Worm (Caenorhabditis elegans): ENCODE results near the gene Y37D8A.29.

Gene Y37D8A.29

ce11 chrIII:12851034-12851433 lies 40.4 kb downstream of the Y37D8A.29 start:
- no peak for TF ChIP-seq mls-2 (tag; optimal IDR thresholded peaks at IDR 0.05)
- no peak for TF ChIP-seq nhr-12 (tag; optimal IDR thresholded peaks at IDR 0.05)
- TF ChIP-seq lin-13 (tag; optimal IDR thresholded peaks at IDR 0.05) = no peak
- TF ChIP-seq ceh-83 (GFP tag; optimal IDR thresholded peaks at IDR 0.05) = no peak
- no peak for TF ChIP-seq ces-1 (GFP tag; optimal IDR thresholded peaks at IDR 0.05)
- no peak for TF ChIP-seq snpc-4 (tag; optimal IDR thresholded peaks at IDR 0.05)
- no peak for TF ChIP-seq ceh-43 (GFP tag; optimal IDR thresholded peaks at IDR 0.05)
- TF ChIP-seq bed-3 (GFP tag; optimal IDR thresholded peaks at IDR 0.05) = no peak
- peak; percentile 34 for TF ChIP-seq blmp-1 (tag; optimal IDR thresholded peaks at IDR 0.05)
- TF ChIP-seq sptf-1 (tag; optimal IDR thresholded peaks at IDR 0.05) = no peak
- TF ChIP-seq zip-8 (tag; optimal IDR thresholded peaks at IDR 0.05) = no peak
- no peak for TF ChIP-seq tbx-8 (GFP tag; optimal IDR thresholded peaks at IDR 0.05)
- TF ChIP-seq lin-32 (GFP tag; optimal IDR thresholded peaks at IDR 0.05) = no peak
- no peak for TF ChIP-seq nhr-28 (tag; optimal IDR thresholded peaks at IDR 0.05)
- peak; percentile 61 for TF ChIP-seq nhr-237 (tag; optimal IDR thresholded peaks at IDR 0.05)
- no peak for TF ChIP-seq mab-5 (tag; optimal IDR thresholded peaks at IDR 0.05)
- TF ChIP-seq mep-1 (tag; optimal IDR thresholded peaks at IDR 0.05) = no peak
- no peak for TF ChIP-seq nhr-76 (tag; optimal IDR thresholded peaks at IDR 0.05)
- TF ChIP-seq ceh-39 (tag; optimal IDR thresholded peaks at IDR 0.05) = no peak
- TF ChIP-seq hlh-1 (tag; optimal IDR thresholded peaks at IDR 0.05) = no peak
- no peak for TF ChIP-seq lsy-2 (tag; optimal IDR thresholded peaks at IDR 0.05)
- TF ChIP-seq M03D4.4 (tag; optimal IDR thresholded peaks at IDR 0.05) = no peak
- TF ChIP-seq pha-4 (tag; optimal IDR thresholded peaks at IDR 0.05) = no peak
- TF ChIP-seq sem-2 (GFP tag; optimal IDR thresholded peaks at IDR 0.05) = no peak
- TF ChIP-seq cnd-1 (tag; optimal IDR thresholded peaks at IDR 0.05) = no peak
- peak; percentile 36 for TF ChIP-seq unc-62 (GFP tag; optimal IDR thresholded peaks at IDR 0.05)
- TF ChIP-seq unc-39 (tag; optimal IDR thresholded peaks at IDR 0.05) = no peak
- TF ChIP-seq ztf-11 (tag; optimal IDR thresholded peaks at IDR 0.05) = no peak
- no peak for TF ChIP-seq nhr-2 (tag; optimal IDR thresholded peaks at IDR 0.05)
- TF ChIP-seq elt-3 (tag; optimal IDR thresholded peaks at IDR 0.05) = peak; percentile 15
- no peak for TF ChIP-seq ham-2 (GFP tag; optimal IDR thresholded peaks at IDR 0.05)

DNA sequence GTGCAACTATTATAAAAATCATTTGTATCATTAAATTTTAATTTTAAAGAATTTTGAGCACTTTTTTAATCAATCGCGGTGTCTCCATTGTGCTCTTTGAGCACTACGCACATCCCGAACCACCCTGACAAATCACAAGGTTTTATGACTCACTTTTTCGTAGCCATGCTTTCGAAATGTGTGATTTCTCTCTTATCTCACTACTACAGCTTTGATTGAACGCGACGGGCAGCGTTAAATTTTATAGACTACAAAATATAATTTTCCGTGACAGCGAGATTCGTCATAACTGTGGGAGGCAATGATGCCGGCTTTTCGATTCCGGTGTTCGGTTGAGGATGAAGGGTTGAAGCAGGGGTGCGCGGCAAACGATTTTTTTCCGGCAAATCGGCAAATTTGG lies 41.8 kb downstream of the Y37D8A.29 start:
- no peak for TF ChIP-seq tbx-8 (GFP tag; optimal IDR thresholded peaks at IDR 0.05)

ce11 chrIII:12848981-12849589 lies 42.4 kb downstream of the Y37D8A.29 start:
- TF ChIP-seq unc-39 (tag; optimal IDR thresholded peaks at IDR 0.05) = no peak
- no peak for TF ChIP-seq sptf-1 (tag; optimal IDR thresholded peaks at IDR 0.05)
- TF ChIP-seq unc-62 (GFP tag; optimal IDR thresholded peaks at IDR 0.05) = no peak
- TF ChIP-seq nhr-237 (tag; optimal IDR thresholded peaks at IDR 0.05) = no peak
- TF ChIP-seq elt-3 (tag; optimal IDR thresholded peaks at IDR 0.05) = no peak
- TF ChIP-seq pha-4 (tag; optimal IDR thresholded peaks at IDR 0.05) = no peak
- TF ChIP-seq ham-2 (GFP tag; optimal IDR thresholded peaks at IDR 0.05) = no peak
- TF ChIP-seq elt-1 (tag; optimal IDR thresholded peaks at IDR 0.05; ENCODE audit: borderline replicate concordance, insufficient read depth) = no peak
- TF ChIP-seq drap-1 (GFP tag; optimal IDR thresholded peaks at IDR 0.05) = no peak
- TF ChIP-seq cnd-1 (tag; optimal IDR thresholded peaks at IDR 0.05) = no peak
- TF ChIP-seq zip-8 (tag; optimal IDR thresholded peaks at IDR 0.05) = no peak
- no peak for TF ChIP-seq ztf-11 (tag; optimal IDR thresholded peaks at IDR 0.05)
- no peak for TF ChIP-seq nhr-76 (tag; optimal IDR thresholded peaks at IDR 0.05)

ce11 chrIII:12847623-12848022 lies 43.9 kb downstream of the Y37D8A.29 start:
- TF ChIP-seq nhr-28 (tag; optimal IDR thresholded peaks at IDR 0.05) (no peak), elt-3 (tag; optimal IDR thresholded peaks at IDR 0.05) (peak; percentile 53), flh-1 (GFP tag; optimal IDR thresholded peaks at IDR 0.05) (no peak), blmp-1 (tag; optimal IDR thresholded peaks at IDR 0.05) (no peak)

DNA sequence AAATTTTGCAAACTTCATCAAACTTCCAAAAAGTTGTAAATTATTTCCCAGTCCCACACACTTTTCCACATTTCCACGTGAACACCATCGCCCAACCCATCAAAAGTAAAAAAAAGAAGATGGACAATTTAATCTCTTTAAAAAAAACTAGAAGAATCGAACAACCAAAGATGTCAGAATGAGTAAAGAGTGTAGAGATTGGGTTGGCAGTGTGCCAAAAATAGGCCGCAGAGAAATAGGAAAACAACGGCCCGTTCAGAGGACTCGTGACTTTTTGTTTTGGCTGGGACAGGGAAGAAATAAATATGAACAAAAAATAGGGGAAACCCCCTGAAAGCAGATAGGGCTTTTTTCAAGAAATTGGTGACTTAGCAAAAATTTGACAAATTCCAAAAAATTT lies 48.6 kb downstream of the Y37D8A.29 start:
- no peak for TF ChIP-seq hlh-1 (tag; optimal IDR thresholded peaks at IDR 0.05)
- no peak for TF ChIP-seq tbx-8 (GFP tag; optimal IDR thresholded peaks at IDR 0.05)
- no peak for TF ChIP-seq unc-62 (GFP tag; optimal IDR thresholded peaks at IDR 0.05)
- no peak for TF ChIP-seq lin-13 (tag; optimal IDR thresholded peaks at IDR 0.05)

Data from whole organism, mixed stage, embryonic.